Fruit fly (Drosophila melanogaster) whole organism, embryonic: Measurements from ENCODE around the gene Pif1A.

Source experiments
- Awh ChIP-seq: fragments of 200-800 bp; sonication (Bioruptor generic); IDR thresholded peaks from 2 replicates; pipeline ENCODE4, ENCODE4 v1.3.6; 2022; ENCODE audit warnings: missing biosample characterization, missing genetic modification characterization
- Bgb ChIP-seq: fragments of 200-800 bp; sonication (Bioruptor generic); IDR thresholded peaks from 2 replicates; pipeline ENCODE4 v1.3.6; 2022; ENCODE audit warnings: missing biosample characterization, missing genetic modification characterization; ENCODE audit not compliant: partially characterized antibody
- CG11504 ChIP-seq: fragments of 200-800 bp; sonication (Bioruptor generic); optimal IDR thresholded peaks from 3 replicates; lab custom pipeline; 2019; ENCODE audit warnings: missing biosample characterization, mild to moderate bottlenecking, missing genetic modification characterization, moderate library complexity
- CG13287 ChIP-seq: fragments of 200-800 bp; sonication (Bioruptor generic); IDR thresholded peaks from 2 replicates; pipeline ENCODE4 v1.3.6; 2022; ENCODE audit warnings: missing biosample characterization, missing genetic modification characterization; ENCODE audit not compliant: partially characterized antibody
- CG13296 ChIP-seq: fragments of 200-800 bp; sonication (Bioruptor generic); optimal IDR thresholded peaks from 3 replicates; lab custom pipeline; 2018; ENCODE audit warnings: missing biosample characterization, mild to moderate bottlenecking, missing genetic modification characterization
- CG14965 ChIP-seq: fragments of 200-800 bp; sonication (Bioruptor generic); optimal IDR thresholded peaks from 2 replicates; lab custom pipeline; 2016; ENCODE audit warnings: missing biosample characterization, missing genetic modification characterization, borderline replicate concordance
- CG15073 ChIP-seq: fragments of 200-800 bp; sonication (Bioruptor generic); optimal IDR thresholded peaks from 2 replicates; lab custom pipeline; 2016; ENCODE audit warnings: missing biosample characterization, missing genetic modification characterization
- CG1529 ChIP-seq: fragments of 200-800 bp; sonication (Bioruptor generic); optimal IDR thresholded peaks from 3 replicates; lab custom pipeline; 2018; ENCODE audit warnings: missing biosample characterization, missing genetic modification characterization
- CG15601 ChIP-seq: fragments of 200-800 bp; sonication (Bioruptor generic); optimal IDR thresholded peaks from 3 replicates; lab custom pipeline; 2019; ENCODE audit warnings: missing biosample characterization, mild to moderate bottlenecking, missing genetic modification characterization, moderate library complexity
- CG17361 ChIP-seq: fragments of 200-800 bp; sonication (Bioruptor generic); IDR thresholded peaks from 3 replicates; pipeline ENCODE4 v1.3.6; 2022; ENCODE audit warnings: missing biosample characterization, missing genetic modification characterization
- CG2202 ChIP-seq: fragments of 200-800 bp; sonication (Bioruptor generic); optimal IDR thresholded peaks from 2 replicates; lab custom pipeline; 2018; ENCODE audit warnings: missing biosample characterization, mild to moderate bottlenecking, missing genetic modification characterization
- CG34224 ChIP-seq: fragments of 200-800 bp; sonication (Bioruptor generic); IDR thresholded peaks from 3 replicates; pipeline ENCODE4 v1.3.6; 2022; ENCODE audit warnings: missing biosample characterization, missing genetic modification characterization; ENCODE audit not compliant: partially characterized antibody
- CG4730 ChIP-seq: fragments of 200-800 bp; sonication (Bioruptor generic); IDR thresholded peaks from 2 replicates; pipeline ENCODE4 v1.3.6; 2022; ENCODE audit warnings: missing biosample characterization, missing genetic modification characterization
- CG5953 ChIP-seq: fragments of 200-800 bp; sonication (Bioruptor generic); IDR thresholded peaks from 2 replicates; pipeline ENCODE4 v1.3.6; 2022; ENCODE audit warnings: missing biosample characterization, missing genetic modification characterization
- CG6854 ChIP-seq: fragments of 200-800 bp; sonication (Bioruptor generic); optimal IDR thresholded peaks from 3 replicates; lab custom pipeline; 2017; ENCODE audit warnings: missing biosample characterization, mild to moderate bottlenecking, missing genetic modification characterization
- CG7786 ChIP-seq: fragments of 200-800 bp; sonication (Bioruptor generic); optimal IDR thresholded peaks from 2 replicates; lab custom pipeline; 2016; ENCODE audit warnings: missing biosample characterization, missing genetic modification characterization
- CG8478 ChIP-seq: fragments of >200 bp; optimal IDR thresholded peaks from 2 replicates; lab custom pipeline; 2018
- CHES-1-like ChIP-seq: fragments of 200-800 bp; sonication (Bioruptor generic); optimal IDR thresholded peaks from 2 replicates; lab custom pipeline; 2016; ENCODE audit warnings: missing biosample characterization, missing genetic modification characterization
- Dfd ChIP-seq, 2 experiments: fragments of >200 bp; optimal IDR thresholded peaks; 2 replicates each; lab custom pipeline; 2017; ENCODE audit warnings: missing biosample characterization in 2 of 2, missing genetic modification characterization in 2 of 2
- Dp ChIP-seq: fragments of 200-800 bp; sonication (Bioruptor generic); optimal IDR thresholded peaks from 2 replicates; lab custom pipeline; 2018; ENCODE audit warnings: missing biosample characterization, mild to moderate bottlenecking, missing genetic modification characterization, moderate library complexity
- E2f1 ChIP-seq: fragments of 200-800 bp; sonication (Bioruptor generic); IDR thresholded peaks from 2 replicates; pipeline ENCODE4 v1.3.6; 2022; ENCODE audit warnings: missing biosample characterization, missing genetic modification characterization
- Fer1 ChIP-seq: fragments of 200-800 bp; sonication (Bioruptor generic); optimal IDR thresholded peaks from 2 replicates; lab custom pipeline; 2017; ENCODE audit warnings: missing biosample characterization, mild to moderate bottlenecking, missing genetic modification characterization
- Fer3 ChIP-seq: fragments of 200-800 bp; sonication (Bioruptor generic); optimal IDR thresholded peaks from 2 replicates; lab custom pipeline; 2018; ENCODE audit warnings: missing biosample characterization, mild to moderate bottlenecking, missing genetic modification characterization, moderate library complexity
- Gsc ChIP-seq: fragments of 200-800 bp; sonication (Bioruptor generic); IDR thresholded peaks from 2 replicates; pipeline ENCODE4 v1.3.6; 2022; ENCODE audit warnings: missing biosample characterization, missing genetic modification characterization
- Hr3 ChIP-seq: fragments of 200-800 bp; sonication (Bioruptor generic); optimal IDR thresholded peaks from 3 replicates; lab custom pipeline; 2016; ENCODE audit warnings: missing biosample characterization, missing genetic modification characterization
- Hr39 ChIP-seq: fragments of >200 bp; optimal IDR thresholded peaks from 2 replicates; lab custom pipeline; 2017
- MBD-R2 ChIP-seq: fragments of 200-800 bp; sonication (Bioruptor generic); IDR thresholded peaks from 2 replicates; pipeline ENCODE4 v1.3.6; 2022; ENCODE audit warnings: missing biosample characterization, missing genetic modification characterization
- MTF-1 ChIP-seq: fragments of 200-800 bp; sonication (Bioruptor generic); optimal IDR thresholded peaks from 2 replicates; lab custom pipeline; 2018; ENCODE audit warnings: missing biosample characterization, mild to moderate bottlenecking, missing genetic modification characterization, borderline replicate concordance
- NFAT ChIP-seq: fragments of 200-800 bp; sonication (Bioruptor generic); IDR thresholded peaks from 2 replicates; pipeline ENCODE4 v1.3.6; 2022; ENCODE audit warnings: missing biosample characterization, missing genetic modification characterization
- Neu2 ChIP-seq: fragments of 200-800 bp; sonication (Bioruptor generic); optimal IDR thresholded peaks from 3 replicates; lab custom pipeline; 2016; ENCODE audit warnings: missing biosample characterization, missing genetic modification characterization, borderline replicate concordance
- Trl ChIP-seq, 3 experiments: fragments of >200 bp in 2 of 3; fragments of 200-800 bp in 1 of 3; sonication (Bioruptor generic) in 1 of 3; optimal IDR thresholded peaks; 2 replicates in 1 of 3; 3 replicates in 2 of 3; lab custom pipeline; 2016 to 2017; ENCODE audit warnings: missing biosample characterization in 1 of 3, missing genetic modification characterization in 1 of 3
- bab2 ChIP-seq: fragments of 200-800 bp; sonication (Bioruptor generic); optimal IDR thresholded peaks from 2 replicates; lab custom pipeline; 2016; ENCODE audit warnings: missing biosample characterization, missing genetic modification characterization
- cad ChIP-seq: fragments of >200 bp; optimal IDR thresholded peaks from 2 replicates; lab custom pipeline; 2017; ENCODE audit warnings: missing biosample characterization, missing genetic modification characterization
- eve ChIP-seq, 2 experiments: fragments of >200 bp; optimal IDR thresholded peaks; 2 replicates each; lab custom pipeline; 2017; ENCODE audit warnings: missing biosample characterization in 2 of 2, missing genetic modification characterization in 2 of 2
- grn ChIP-seq: fragments of 200-800 bp; sonication (Bioruptor generic); optimal IDR thresholded peaks from 3 replicates; lab custom pipeline; 2017; ENCODE audit warnings: missing biosample characterization, missing genetic modification characterization
- hbn ChIP-seq: fragments of 200-800 bp; sonication (Bioruptor generic); IDR thresholded peaks from 2 replicates; pipeline ENCODE4 v1.3.6; 2022; ENCODE audit warnings: missing biosample characterization, missing genetic modification characterization; ENCODE audit not compliant: partially characterized antibody
- kah ChIP-seq: fragments of 200-800 bp; sonication (Bioruptor generic); optimal IDR thresholded peaks from 2 replicates; lab custom pipeline; 2018; ENCODE audit warnings: missing biosample characterization, mild to moderate bottlenecking, missing genetic modification characterization
- kni ChIP-seq: fragments of 200-800 bp; sonication (Bioruptor generic); optimal IDR thresholded peaks from 3 replicates; lab custom pipeline; 2017; ENCODE audit warnings: mild to moderate bottlenecking, missing biosample characterization, missing genetic modification reagents, missing genetic modification characterization
- lov ChIP-seq, 2 experiments: fragments of 200-800 bp in 1 of 2; fragments of >200 bp in 1 of 2; sonication (Bioruptor generic) in 1 of 2; IDR thresholded peaks in 1 of 2; optimal IDR thresholded peaks in 1 of 2; 2 replicates in 1 of 2; 3 replicates in 1 of 2; pipeline versions ENCODE4 v1.3.6 to Lab custom; 2017 to 2022; ENCODE audit warnings: missing biosample characterization in 1 of 2, missing genetic modification characterization in 1 of 2
- mld ChIP-seq: fragments of 200-800 bp; sonication (Bioruptor generic); IDR thresholded peaks from 3 replicates; pipeline ENCODE4 v1.3.6; 2022; ENCODE audit warnings: missing biosample characterization, missing genetic modification characterization; ENCODE audit not compliant: partially characterized antibody
- nerfin-1 ChIP-seq: fragments of 200-800 bp; sonication (Bioruptor generic); optimal IDR thresholded peaks from 3 replicates; lab custom pipeline; 2019; ENCODE audit warnings: missing biosample characterization, mild to moderate bottlenecking, missing genetic modification characterization, moderate library complexity
- pan ChIP-seq, 4 experiments: fragments of >200 bp in 3 of 4; fragments of 200-800 bp in 1 of 4; sonication (Bioruptor generic) in 1 of 4; optimal IDR thresholded peaks in 3 of 4; IDR thresholded peaks in 1 of 4; 2 replicates each; pipeline versions ENCODE4 v1.3.6 to Lab custom; 2017 to 2022; ENCODE audit warnings: missing biosample characterization in 2 of 4, missing genetic modification characterization in 2 of 4, mixed read lengths in 1 of 4
- pzg ChIP-seq: fragments of 200-800 bp; sonication (Bioruptor generic); optimal IDR thresholded peaks from 3 replicates; lab custom pipeline; 2018; ENCODE audit warnings: missing biosample characterization, mild to moderate bottlenecking, missing genetic modification characterization, moderate library complexity
- seq ChIP-seq: fragments of 200-800 bp; sonication (Bioruptor generic); IDR thresholded peaks from 2 replicates; pipeline ENCODE4 v1.3.6; 2022; ENCODE audit warnings: missing biosample characterization, missing genetic modification characterization
- sim ChIP-seq: fragments of 200-800 bp; sonication (Bioruptor generic); IDR thresholded peaks from 2 replicates; pipeline ENCODE4 v1.3.6; 2022; ENCODE audit warnings: missing biosample characterization, missing genetic modification characterization
- sob ChIP-seq: fragments of 200-800 bp; sonication (Bioruptor generic); IDR thresholded peaks from 2 replicates; pipeline ENCODE4 v1.3.6; 2022; ENCODE audit warnings: missing biosample characterization, missing genetic modification characterization
- stwl ChIP-seq: fragments of 200-800 bp; sonication (Bioruptor generic); optimal IDR thresholded peaks from 3 replicates; lab custom pipeline; 2018; ENCODE audit warnings: missing biosample characterization, mild to moderate bottlenecking, missing genetic modification characterization, moderate library complexity
- unpg ChIP-seq: fragments of 200-800 bp; sonication (Bioruptor generic); optimal IDR thresholded peaks from 3 replicates; lab custom pipeline; 2018; ENCODE audit warnings: missing biosample characterization, mild to moderate bottlenecking, missing genetic modification characterization, moderate library complexity
- vvl ChIP-seq: fragments of 200-800 bp; sonication (Bioruptor generic); IDR thresholded peaks from 2 replicates; pipeline ENCODE4 v1.3.6; 2022; ENCODE audit warnings: missing biosample characterization, missing genetic modification characterization

Pif1A gene

dm6 chr3R:8819551-8820057 is 18.6 kb upstream of the Pif1A start (continued):
- no peak for TF ChIP-seq Hr3 (GFP tag; lab: Kevin White, UChicago)
- no peak for TF ChIP-seq lov (optimal IDR thresholded peaks at IDR 0.05; lab: Kevin White, UChicago)
- TF ChIP-seq lov (GFP tag; IDR thresholded peaks at IDR 0.05; lab: Robert Waterston, UW): no peak
- TF ChIP-seq MTF-1: peak; percentile 2
- TF ChIP-seq Trl (optimal IDR thresholded peaks at IDR 0.05; lab: Kevin White, UChicago): no peak
- no peak for TF ChIP-seq Trl (GFP tag; optimal IDR thresholded peaks at IDR 0.05; lab: Kevin White, UChicago)
- no peak for TF ChIP-seq hbn (GFP tag; lab: Robert Waterston, UW)
- TF ChIP-seq pan (optimal IDR thresholded peaks at IDR 0.05; lab: Kevin White, UChicago): no peak
- no peak for TF ChIP-seq pan (GFP tag; optimal IDR thresholded peaks at IDR 0.05 in 1 of 2, IDR thresholded peaks at IDR 0.05 in 1 of 2)
- TF ChIP-seq CG2202 (tag; lab: Kevin White, UChicago): no peak
- TF ChIP-seq kni: peak; percentile 26
- TF ChIP-seq CG17361 (GFP tag; lab: Robert Waterston, UW): no peak
- TF ChIP-seq Gsc (GFP tag; lab: Robert Waterston, UW): no peak
- no peak for TF ChIP-seq CG34224 (GFP tag; lab: Robert Waterston, UW)
- TF ChIP-seq CG5953 (GFP tag; lab: Robert Waterston, UW): no peak
- TF ChIP-seq CG14965 (GFP tag; lab: Kevin White, UChicago): no peak
- peak; percentile 32 for TF ChIP-seq CHES-1-like (GFP tag; lab: Kevin White, UChicago)
- no peak for TF ChIP-seq CG1529 (GFP tag; lab: Kevin White, UChicago)
- TF ChIP-seq mld (GFP tag; lab: Robert Waterston, UW): no peak
- no peak for TF ChIP-seq CG15073 (GFP tag; lab: Kevin White, UChicago)
- TF ChIP-seq nerfin-1 (tag; lab: Kevin White, UChicago): no peak
- no peak for TF ChIP-seq Dfd (GFP tag; optimal IDR thresholded peaks at IDR 0.05; lab: Kevin White, UChicago)
- peak; percentile 35 for TF ChIP-seq CG13296 (GFP tag; lab: Kevin White, UChicago)
- TF ChIP-seq Awh: no peak
- TF ChIP-seq vvl (GFP tag; lab: Robert Waterston, UW): 0 out of 2 replicates have a peak, but pooled peaks have one; percentile 45
- no peak; the same call in 1 of the 2 replicates for TF ChIP-seq E2f1 (GFP tag; lab: Robert Waterston, UW)
- TF ChIP-seq Hr39 (lab: Kevin White, UChicago): no peak
- TF ChIP-seq CG11504: peak; percentile 9
- TF ChIP-seq stwl (tag; lab: Kevin White, UChicago): no peak
- TF ChIP-seq CG8478 (lab: Kevin White, UChicago): no peak
- TF ChIP-seq kah: no peak
- peak; percentile 8 for TF ChIP-seq pzg (GFP tag; lab: Kevin White, UChicago)
- TF ChIP-seq Fer1 (GFP tag; lab: Kevin White, UChicago): peak; percentile 55
- peak; percentile 39; the same call in 1 of the 2 replicates for TF ChIP-seq seq
- TF ChIP-seq eve (GFP tag; optimal IDR thresholded peaks at IDR 0.05; lab: Kevin White, UChicago): peak in 1 of 2 experiments; percentile 80
- TF ChIP-seq CG13287 (GFP tag; lab: Robert Waterston, UW): no peak; the same call in 1 of the 2 replicates
- peak; percentile 13; the same call in 1 of the 2 replicates for TF ChIP-seq MBD-R2 (GFP tag; lab: Robert Waterston, UW)
- TF ChIP-seq Dp (GFP tag; lab: Kevin White, UChicago): no peak
- no peak for TF ChIP-seq sim (GFP tag; lab: Robert Waterston, UW)
- no peak for TF ChIP-seq Bgb (GFP tag; lab: Robert Waterston, UW)
- TF ChIP-seq cad (GFP tag; lab: Kevin White, UChicago): no peak
- 0 out of 2 replicates have a peak, but pooled peaks have one; percentile 67 for TF ChIP-seq sob
- peak; percentile 11 for TF ChIP-seq Fer3 (tag; lab: Kevin White, UChicago)
- no peak for TF ChIP-seq unpg (GFP tag; lab: Kevin White, UChicago)
- no peak for TF ChIP-seq CG4730 (GFP tag; lab: Robert Waterston, UW)
- no peak for TF ChIP-seq CG7786 (GFP tag; lab: Kevin White, UChicago)
- no peak for TF ChIP-seq CG15601
- TF ChIP-seq bab2 (GFP tag; lab: Kevin White, UChicago): no peak
- no peak for TF ChIP-seq CG6854
- no peak; the same call in 1 of the 2 replicates for TF ChIP-seq NFAT (GFP tag; lab: Robert Waterston, UW)
- TF ChIP-seq Neu2: no peak
- TF ChIP-seq grn: no peak
